Worm (Caenorhabditis elegans) whole organism, late embryonic: ENCODE data around the gene R53.8.

ENCODE experiments used
- C08G9.2 ChIP-seq: sonication (generic microtip); optimal IDR thresholded peaks from 2 replicates; lab custom pipeline; 2016; ENCODE audit warnings: mild to moderate bottlenecking, missing genetic modification characterization, moderate library complexity, missing compliant biosample characterization
- Y22D7AL.16 ChIP-seq: sonication (generic microtip); optimal IDR thresholded peaks from 2 replicates; lab custom pipeline; 2016; ENCODE audit warnings: missing genetic modification characterization, missing compliant biosample characterization
- ama-1 ChIP-seq: fragments of 150-350 bp; optimal IDR thresholded peaks from 2 replicates; lab custom pipeline; 2014
- ceh-19 ChIP-seq: fragments of 200-800 bp; sonication (Bioruptor generic); optimal IDR thresholded peaks from 2 replicates; lab custom pipeline; 2018; ENCODE audit warnings: mild to moderate bottlenecking, missing genetic modification characterization, missing compliant biosample characterization
- ceh-22 ChIP-seq: sonication (generic microtip); optimal IDR thresholded peaks from 2 replicates; lab custom pipeline; 2017; ENCODE audit warnings: missing biosample characterization, missing genetic modification characterization
- ceh-30 ChIP-seq: fragments of 150-350 bp; optimal IDR thresholded peaks from 2 replicates; lab custom pipeline; 2014; ENCODE audit warnings: missing biosample characterization, missing genetic modification characterization
- ceh-31 ChIP-seq: sonication (generic microtip); optimal IDR thresholded peaks from 2 replicates; lab custom pipeline; 2016; ENCODE audit warnings: missing genetic modification characterization, missing compliant biosample characterization
- ceh-34 ChIP-seq: sonication (generic microtip); optimal IDR thresholded peaks from 2 replicates; lab custom pipeline; 2016; ENCODE audit warnings: mild to moderate bottlenecking, missing genetic modification characterization, missing compliant biosample characterization
- ceh-48 ChIP-seq: sonication (generic microtip); optimal IDR thresholded peaks from 2 replicates; lab custom pipeline; 2016; ENCODE audit warnings: missing genetic modification characterization, inconsistent platforms, missing compliant biosample characterization
- ceh-6 ChIP-seq: fragments of 200-800 bp; sonication (Bioruptor generic); optimal IDR thresholded peaks from 2 replicates; lab custom pipeline; 2018; ENCODE audit warnings: mild to moderate bottlenecking, missing genetic modification characterization, missing compliant biosample characterization
- che-1 ChIP-seq: sonication (generic microtip); optimal IDR thresholded peaks from 2 replicates; lab custom pipeline; 2016; ENCODE audit warnings: mild to moderate bottlenecking, missing genetic modification characterization, missing compliant biosample characterization
- dmd-4 ChIP-seq: sonication (generic microtip); optimal IDR thresholded peaks from 2 replicates; lab custom pipeline; 2016; ENCODE audit warnings: borderline replicate concordance, missing genetic modification characterization, missing compliant biosample characterization
- ets-4 ChIP-seq: sonication (generic microtip); optimal IDR thresholded peaks from 2 replicates; lab custom pipeline; 2016; ENCODE audit warnings: missing genetic modification characterization, missing compliant biosample characterization
- eyg-1 ChIP-seq: sonication (generic microtip); optimal IDR thresholded peaks from 2 replicates; lab custom pipeline; 2016; ENCODE audit warnings: missing genotype, missing genetic modification characterization, missing compliant biosample characterization
- hlh-13 ChIP-seq: fragments of 200-800 bp; sonication (Bioruptor generic); optimal IDR thresholded peaks from 2 replicates; lab custom pipeline; 2018; ENCODE audit warnings: mild to moderate bottlenecking, missing genetic modification characterization, missing compliant biosample characterization
- hlh-6 ChIP-seq: sonication (generic microtip); optimal IDR thresholded peaks from 2 replicates; lab custom pipeline; 2016; ENCODE audit warnings: missing genotype, missing genetic modification characterization, missing compliant biosample characterization
- hlh-8 ChIP-seq: sonication (generic microtip); optimal IDR thresholded peaks from 2 replicates; lab custom pipeline; 2016; ENCODE audit warnings: missing genotype, missing genetic modification characterization, missing compliant biosample characterization
- lin-11 ChIP-seq: fragments of 200-800 bp; sonication (Bioruptor generic); optimal IDR thresholded peaks from 2 replicates; lab custom pipeline; 2018; ENCODE audit warnings: mild to moderate bottlenecking, missing genetic modification characterization, missing compliant biosample characterization
- madf-2 ChIP-seq: sonication (generic microtip); optimal IDR thresholded peaks from 2 replicates; lab custom pipeline; 2017; ENCODE audit warnings: missing genetic modification characterization, missing compliant biosample characterization
- mec-3 ChIP-seq: sonication (generic microtip); optimal IDR thresholded peaks from 2 replicates; lab custom pipeline; 2016; ENCODE audit warnings: borderline replicate concordance, missing genetic modification characterization, missing compliant biosample characterization
- nfya-1 ChIP-seq: sonication (generic microtip); optimal IDR thresholded peaks from 2 replicates; lab custom pipeline; 2017; ENCODE audit warnings: missing genetic modification characterization, mild to moderate bottlenecking, missing compliant biosample characterization, antibody characterized with exemption, moderate library complexity
- npax-4 ChIP-seq: sonication (generic microtip); optimal IDR thresholded peaks from 2 replicates; lab custom pipeline; 2016; ENCODE audit warnings: missing genetic modification characterization, missing compliant biosample characterization
- pag-3 ChIP-seq: sonication (generic microtip); optimal IDR thresholded peaks from 2 replicates; lab custom pipeline; 2016; ENCODE audit warnings: missing compliant biosample characterization, missing genetic modification characterization, borderline replicate concordance
- pax-1 ChIP-seq: fragments of 150-350 bp; optimal IDR thresholded peaks from 2 replicates; lab custom pipeline; 2014; ENCODE audit warnings: missing biosample characterization, missing genetic modification characterization
- pha-4 ChIP-seq: fragments of 150-350 bp; optimal IDR thresholded peaks from 2 replicates; lab custom pipeline; 2018; ENCODE audit warnings: missing biosample characterization, missing genetic modification reagents, missing genetic modification characterization
- ref-2 ChIP-seq: sonication (generic microtip); optimal IDR thresholded peaks from 2 replicates; lab custom pipeline; 2016; ENCODE audit warnings: missing genetic modification characterization, missing compliant biosample characterization
- rnt-1 ChIP-seq: sonication (generic microtip); optimal IDR thresholded peaks from 2 replicates; lab custom pipeline; 2016; ENCODE audit warnings: missing genetic modification characterization, missing compliant biosample characterization
- sox-4 ChIP-seq: sonication (generic microtip); optimal IDR thresholded peaks from 2 replicates; lab custom pipeline; 2017; ENCODE audit warnings: mild to moderate bottlenecking, missing genetic modification characterization, inconsistent platforms, missing compliant biosample characterization
- tbx-2 ChIP-seq: sonication (generic microtip); optimal IDR thresholded peaks from 2 replicates; lab custom pipeline; 2016; ENCODE audit warnings: missing genetic modification characterization, missing compliant biosample characterization
- ttx-3 ChIP-seq: sonication (generic microtip); optimal IDR thresholded peaks from 2 replicates; lab custom pipeline; 2016; ENCODE audit warnings: missing genetic modification reagents, missing genetic modification characterization, missing compliant biosample characterization
- unc-3 ChIP-seq, 2 experiments: fragments of 200-800 bp in 1 of 2; sonication (Bioruptor generic) in 1 of 2; sonication (generic microtip) in 1 of 2; conservative IDR thresholded peaks in 1 of 2; optimal IDR thresholded peaks in 1 of 2; 2 replicates each; pipeline versions ENCODE4 v1.3.6 to Lab custom; 2016 to 2022; ENCODE audit warnings: missing compliant biosample characterization in 2 of 2, missing genetic modification characterization in 2 of 2, missing genetic modification reagents in 1 of 2
- unc-86 ChIP-seq: sonication (generic microtip); optimal IDR thresholded peaks from 2 replicates; lab custom pipeline; 2016; ENCODE audit warnings: missing genetic modification characterization, missing compliant biosample characterization
- zip-5 ChIP-seq: sonication (generic microtip); optimal IDR thresholded peaks from 2 replicates; lab custom pipeline; 2016; ENCODE audit warnings: missing genetic modification characterization, missing compliant biosample characterization
- ztf-16 ChIP-seq: sonication (generic microtip); optimal IDR thresholded peaks from 2 replicates; lab custom pipeline; 2017; ENCODE audit warnings: missing genetic modification characterization, missing compliant biosample characterization

Gene R53.8

DNA sequence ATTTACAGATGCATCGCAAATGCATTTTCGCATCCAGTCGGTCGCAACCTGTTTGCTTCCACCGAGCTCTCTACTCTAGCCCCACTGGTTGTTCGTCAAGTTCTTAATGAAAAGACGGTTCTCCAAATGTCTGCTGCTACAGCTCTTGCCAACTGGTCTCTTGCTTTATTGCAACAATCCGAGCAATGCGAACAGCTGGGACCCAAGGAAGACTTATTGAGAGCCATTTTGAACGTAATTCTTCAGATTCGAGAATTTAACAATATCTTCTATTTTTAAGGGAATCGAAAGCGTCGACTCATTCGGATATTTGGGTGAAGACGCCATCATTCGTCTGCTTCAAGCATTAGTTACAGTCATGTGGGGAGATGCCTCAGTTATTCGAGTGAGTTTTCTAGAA lies 33.3 kb upstream of the R53.8 start:
- TF ChIP-seq hlh-6 (tag; lab: Kevin White, UChicago) (no peak), dmd-4 (tag; lab: Kevin White, UChicago) (no peak), sox-4 (tag; lab: Kevin White, UChicago) (no peak), pax-1 (tag; lab: Kevin White, UChicago) (no peak), Y22D7AL.16 (tag; lab: Kevin White, UChicago) (no peak), ceh-22 (no peak), lin-11 (tag; lab: Kevin White, UChicago) (no peak), nfya-1 (tag; lab: Kevin White, UChicago) (no peak), ama-1 (lab: Kevin White, UChicago) (no peak), unc-3 (GFP tag; conservative IDR thresholded peaks at IDR 0.05; lab: Robert Waterston, UW) (no peak), unc-3 (tag; optimal IDR thresholded peaks at IDR 0.05; lab: Kevin White, UChicago) (no peak), ceh-19 (no peak), npax-4 (tag; lab: Kevin White, UChicago) (no peak)

DNA sequence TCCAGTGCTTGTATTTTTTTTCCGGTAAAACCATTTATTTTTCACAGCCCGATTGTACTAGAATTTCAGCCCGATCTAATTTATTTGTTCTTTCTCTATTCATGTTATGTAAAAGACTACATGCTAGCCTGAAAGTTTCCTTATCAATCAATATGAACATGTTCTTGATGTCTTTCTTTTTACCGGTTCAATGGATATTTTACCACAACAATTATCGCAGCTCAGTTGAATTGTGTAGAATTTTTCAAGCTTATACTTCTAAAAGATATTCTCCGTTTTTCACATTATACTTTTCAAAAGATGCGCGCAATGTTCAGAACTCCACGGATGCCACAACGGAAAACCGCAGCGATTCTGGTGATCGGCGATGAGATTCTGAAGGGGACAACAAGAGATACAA lies 32.7 kb upstream of the R53.8 start, which contains the start of gene flad-1:
Gene flad-1 (plus strand): TSS at position 301 of the 400 bp plus-strand sequence.
- no peak for TF ChIP-seq dmd-4 (tag; lab: Kevin White, UChicago)
- TF ChIP-seq hlh-13, result no peak
- no peak for TF ChIP-seq pag-3 (tag; lab: Kevin White, UChicago)
- TF ChIP-seq pha-4 (tag; lab: Kevin White, UChicago), result no peak
- no peak for TF ChIP-seq sox-4 (tag; lab: Kevin White, UChicago)
- TF ChIP-seq rnt-1 (tag; lab: Kevin White, UChicago), result no peak
- no peak for TF ChIP-seq mec-3 (tag; lab: Kevin White, UChicago)
- TF ChIP-seq, all 69 proteins: peak for 0

ce11 chrII:9948662-9949061 lies 27.8 kb upstream of the R53.8 start:
- TF ChIP-seq ceh-31 (no peak), ets-4 (tag; lab: Kevin White, UChicago) (no peak), lin-11 (tag; lab: Kevin White, UChicago) (no peak), ceh-6 (GFP tag; lab: Kevin White, UChicago) (no peak), eyg-1 (tag; lab: Kevin White, UChicago) (no peak), ref-2 (tag; lab: Kevin White, UChicago) (no peak), npax-4 (tag; lab: Kevin White, UChicago) (no peak), hlh-13 (no peak), ceh-22 (no peak), C08G9.2 (tag; lab: Kevin White, UChicago) (no peak)
- TF ChIP-seq, all 69 proteins: peak for 0

ce11 chrII:9951846-9952245 lies 24.7 kb upstream of the R53.8 start:
- TF ChIP-seq ceh-48 (tag; lab: Kevin White, UChicago), result no peak

- TF ChIP-seq unc-86 (tag; lab: Kevin White, UChicago) (no peak), zip-5 (tag; lab: Kevin White, UChicago) (no peak), ztf-16 (tag; lab: Kevin White, UChicago) (no peak), hlh-8 (tag; lab: Kevin White, UChicago) (no peak), ttx-3 (no peak), npax-4 (tag; lab: Kevin White, UChicago) (no peak), ceh-34 (tag; lab: Kevin White, UChicago) (no peak), tbx-2 (tag; lab: Kevin White, UChicago) (no peak), madf-2 (tag; lab: Kevin White, UChicago) (no peak), ceh-30 (tag; lab: Kevin White, UChicago) (no peak), che-1 (tag; lab: Kevin White, UChicago) (no peak)
Measured at ce11 chrII:9954885-9955284, 21.6 kb upstream of the R53.8 start, which contains the start of gene egl-43. Gene egl-43 (plus strand): TSS chrII:9955185.
